Worm (Caenorhabditis elegans) whole organism, L2 larva: ENCODE results near the gene F58F6.6.
"Not testable (repeated sequence)": the region's sequence is repeated elsewhere in the genome, so short reads cannot be mapped to it uniquely, and the experiment has no call there.

Experiments
- C34F6.9 ChIP-seq: fragments of 150-350 bp; optimal IDR thresholded peaks from 2 replicates; lab custom pipeline; 2014; ENCODE audit warnings: missing biosample characterization, missing genetic modification characterization
- F13H6.1 ChIP-seq: sonication (generic microtip); optimal IDR thresholded peaks from 2 replicates; lab custom pipeline; 2016; ENCODE audit warnings: missing genetic modification characterization, missing compliant biosample characterization
- R02D3.7 ChIP-seq: fragments of 150-350 bp; optimal IDR thresholded peaks from 2 replicates; lab custom pipeline; 2014; ENCODE audit warnings: missing biosample characterization, missing genetic modification characterization
- Y55F3AM.14 ChIP-seq: fragments of 200-800 bp; sonication (Bioruptor generic); optimal IDR thresholded peaks from 2 replicates; lab custom pipeline; 2018; ENCODE audit warnings: mild to moderate bottlenecking, missing genetic modification characterization, missing compliant biosample characterization
- ZK546.5 ChIP-seq: sonication (generic microtip); optimal IDR thresholded peaks from 2 replicates; lab custom pipeline; 2017; ENCODE audit warnings: missing biosample characterization, missing genetic modification characterization
- alr-1 ChIP-seq: fragments of 150-350 bp; optimal IDR thresholded peaks from 2 replicates; lab custom pipeline; 2014; ENCODE audit warnings: missing biosample characterization, missing genetic modification characterization
- aly-2 ChIP-seq: fragments of 150-350 bp; optimal IDR thresholded peaks from 2 replicates; lab custom pipeline; 2014; ENCODE audit warnings: missing biosample characterization, missing genetic modification characterization
- blmp-1 ChIP-seq: sonication (generic microtip); optimal IDR thresholded peaks from 2 replicates; lab custom pipeline; 2017; ENCODE audit warnings: missing genetic modification characterization, mild to moderate bottlenecking, missing compliant biosample characterization, antibody characterized with exemption, moderate library complexity; ENCODE audit not compliant: insufficient read depth
- ceh-16 ChIP-seq: fragments of 150-350 bp; optimal IDR thresholded peaks from 2 replicates; lab custom pipeline; 2014; ENCODE audit warnings: missing biosample characterization, missing genetic modification characterization
- ceh-82 ChIP-seq: fragments of 150-350 bp; optimal IDR thresholded peaks from 2 replicates; lab custom pipeline; 2014; ENCODE audit warnings: missing biosample characterization, missing genetic modification characterization
- crh-2 ChIP-seq: sonication (generic microtip); optimal IDR thresholded peaks from 2 replicates; lab custom pipeline; 2017; ENCODE audit warnings: missing biosample characterization, missing genetic modification characterization
- dmd-4 ChIP-seq: sonication (generic microtip); optimal IDR thresholded peaks from 2 replicates; lab custom pipeline; 2017; ENCODE audit warnings: missing biosample characterization, missing genetic modification characterization
- egl-27 ChIP-seq: sonication (generic microtip); optimal IDR thresholded peaks from 3 replicates; lab custom pipeline; 2017; ENCODE audit warnings: missing biosample characterization, missing genetic modification reagents, missing genetic modification characterization
- elt-1 ChIP-seq: fragments of 150-350 bp; optimal IDR thresholded peaks from 2 replicates; lab custom pipeline; 2014; ENCODE audit warnings: missing biosample characterization, missing genetic modification characterization
- fos-1 ChIP-seq: fragments of 150-350 bp; optimal IDR thresholded peaks from 2 replicates; lab custom pipeline; 2014; ENCODE audit warnings: missing biosample characterization, missing genetic modification characterization
- gmeb-1 ChIP-seq: fragments of 150-350 bp; optimal IDR thresholded peaks from 2 replicates; lab custom pipeline; 2014; ENCODE audit warnings: missing biosample characterization, missing genetic modification characterization
- lin-11 ChIP-seq: fragments of 150-350 bp; sonication (generic microtip); optimal IDR thresholded peaks from 2 replicates; lab custom pipeline; 2014; ENCODE audit warnings: missing biosample characterization, missing genetic modification characterization, inconsistent platforms, mixed read lengths
- lin-13 ChIP-seq: fragments of 150-350 bp; optimal IDR thresholded peaks from 2 replicates; lab custom pipeline; 2014; ENCODE audit warnings: missing biosample characterization, missing genetic modification reagents, missing genetic modification characterization
- lin-39 ChIP-seq: fragments of 150-350 bp; optimal IDR thresholded peaks from 2 replicates; lab custom pipeline; 2014; ENCODE audit warnings: missing biosample characterization, missing genetic modification reagents, missing genetic modification characterization
- lsy-2 ChIP-seq, 2 experiments: fragments of 150-350 bp in 1 of 2; sonication (generic microtip) in 1 of 2; optimal IDR thresholded peaks; 2 replicates each; lab custom pipeline; 2014 to 2017; ENCODE audit warnings: missing biosample characterization in 2 of 2, missing genetic modification characterization in 2 of 2
- mbf-1 ChIP-seq: sonication (generic microtip); optimal IDR thresholded peaks from 2 replicates; lab custom pipeline; 2017; ENCODE audit warnings: missing biosample characterization, missing genetic modification characterization
- mdl-1 ChIP-seq, 2 experiments: fragments of 150-350 bp in 1 of 2; sonication (generic microtip) in 1 of 2; optimal IDR thresholded peaks; 2 replicates each; lab custom pipeline; 2017; ENCODE audit warnings: missing biosample characterization in 2 of 2, missing genetic modification characterization in 2 of 2
- nhr-10 ChIP-seq: sonication (generic microtip); optimal IDR thresholded peaks from 2 replicates; lab custom pipeline; 2017; ENCODE audit warnings: missing biosample characterization, missing genetic modification characterization
- nhr-11 ChIP-seq: fragments of 150-350 bp; optimal IDR thresholded peaks from 2 replicates; lab custom pipeline; 2014; ENCODE audit warnings: missing biosample characterization, missing genetic modification characterization
- nhr-12 ChIP-seq: fragments of 150-350 bp; optimal IDR thresholded peaks from 2 replicates; lab custom pipeline; 2014; ENCODE audit warnings: missing biosample characterization, missing genetic modification characterization
- nhr-129 ChIP-seq: fragments of 150-350 bp; optimal IDR thresholded peaks from 2 replicates; lab custom pipeline; 2014; ENCODE audit warnings: missing biosample characterization, missing genetic modification characterization
- nhr-21 ChIP-seq: fragments of 150-350 bp; optimal IDR thresholded peaks from 2 replicates; lab custom pipeline; 2014; ENCODE audit warnings: missing biosample characterization, missing genetic modification characterization
- nhr-23 ChIP-seq: fragments of 150-350 bp; optimal IDR thresholded peaks from 2 replicates; lab custom pipeline; 2014; ENCODE audit warnings: missing biosample characterization, missing genetic modification reagents, missing genetic modification characterization
- nhr-237 ChIP-seq: fragments of 150-350 bp; optimal IDR thresholded peaks from 2 replicates; lab custom pipeline; 2014; ENCODE audit warnings: missing biosample characterization, missing genetic modification characterization
- nhr-25 ChIP-seq: fragments of 150-350 bp; sonication (generic microtip); optimal IDR thresholded peaks from 3 replicates; lab custom pipeline; 2014; ENCODE audit warnings: missing biosample characterization, missing genetic modification characterization
- nhr-6 ChIP-seq: fragments of 150-350 bp; optimal IDR thresholded peaks from 2 replicates; lab custom pipeline; 2014; ENCODE audit warnings: missing biosample characterization, missing genetic modification characterization
- nhr-77 ChIP-seq: fragments of 150-350 bp; optimal IDR thresholded peaks from 2 replicates; lab custom pipeline; 2014; ENCODE audit warnings: missing biosample characterization, missing genetic modification characterization
- peb-1 ChIP-seq: fragments of 150-350 bp; optimal IDR thresholded peaks from 2 replicates; lab custom pipeline; 2014; ENCODE audit warnings: missing biosample characterization, missing genetic modification characterization
- sem-4 ChIP-seq: fragments of 150-350 bp; optimal IDR thresholded peaks from 2 replicates; lab custom pipeline; 2014; ENCODE audit warnings: missing biosample characterization, missing genetic modification reagents, missing genetic modification characterization
- skn-1 ChIP-seq: sonication (generic microtip); optimal IDR thresholded peaks from 2 replicates; lab custom pipeline; 2017; ENCODE audit warnings: missing biosample characterization, missing genetic modification characterization
- sma-3 ChIP-seq: sonication (generic microtip); optimal IDR thresholded peaks from 2 replicates; lab custom pipeline; 2016; ENCODE audit warnings: missing genetic modification reagents, missing genetic modification characterization, missing compliant biosample characterization
- snpc-4 ChIP-seq: fragments of 150-350 bp; optimal IDR thresholded peaks from 2 replicates; lab custom pipeline; 2014; ENCODE audit warnings: missing biosample characterization, missing genetic modification characterization
- unc-39 ChIP-seq: fragments of 150-350 bp; optimal IDR thresholded peaks from 2 replicates; lab custom pipeline; 2014; ENCODE audit warnings: missing biosample characterization, missing genetic modification characterization
- unc-55 ChIP-seq: fragments of 150-350 bp; sonication (generic microtip); optimal IDR thresholded peaks from 3 replicates; lab custom pipeline; 2014; ENCODE audit warnings: missing biosample characterization, missing genetic modification reagents, missing genetic modification characterization
- zag-1 ChIP-seq: fragments of 150-350 bp; optimal IDR thresholded peaks from 2 replicates; lab custom pipeline; 2014; ENCODE audit warnings: missing biosample characterization, missing genetic modification characterization
- ztf-1 ChIP-seq: fragments of 200-800 bp; sonication (Bioruptor generic); conservative IDR thresholded peaks from 2 replicates; pipeline ENCODE4 v1.3.6; 2022; ENCODE audit warnings: missing genetic modification characterization, missing compliant biosample characterization
- ztf-4 ChIP-seq: fragments of 150-350 bp; optimal IDR thresholded peaks from 2 replicates; lab custom pipeline; 2014; ENCODE audit warnings: missing biosample characterization, missing genetic modification characterization

The F58F6.6 gene

DNA sequence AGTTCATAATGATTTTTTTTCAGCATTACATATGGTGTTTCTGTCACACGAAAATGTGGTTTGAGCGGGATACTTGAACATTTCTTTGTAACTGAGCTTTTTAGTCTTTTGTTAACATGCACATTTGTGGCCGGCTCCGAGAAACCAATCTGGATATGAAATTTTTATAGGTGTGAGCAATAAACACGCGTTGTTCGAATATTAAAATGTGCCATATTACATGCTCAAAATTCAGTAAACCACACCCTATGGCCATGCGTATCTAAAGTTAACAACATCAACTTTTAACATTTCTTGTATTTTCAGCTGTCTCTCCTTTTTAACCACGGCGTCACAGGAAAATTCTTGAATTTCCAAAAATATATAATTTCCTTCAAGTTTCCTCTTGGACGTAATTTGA is at the start of gene F58F6.6:
Gene F58F6.6, plus strand, starts transcription at position 301 of the 400 bp plus-strand sequence.
- TF ChIP-seq peb-1, C34F6.9, nhr-237 (tag; lab: Kevin White, UChicago): not testable (repeated sequence)

DNA sequence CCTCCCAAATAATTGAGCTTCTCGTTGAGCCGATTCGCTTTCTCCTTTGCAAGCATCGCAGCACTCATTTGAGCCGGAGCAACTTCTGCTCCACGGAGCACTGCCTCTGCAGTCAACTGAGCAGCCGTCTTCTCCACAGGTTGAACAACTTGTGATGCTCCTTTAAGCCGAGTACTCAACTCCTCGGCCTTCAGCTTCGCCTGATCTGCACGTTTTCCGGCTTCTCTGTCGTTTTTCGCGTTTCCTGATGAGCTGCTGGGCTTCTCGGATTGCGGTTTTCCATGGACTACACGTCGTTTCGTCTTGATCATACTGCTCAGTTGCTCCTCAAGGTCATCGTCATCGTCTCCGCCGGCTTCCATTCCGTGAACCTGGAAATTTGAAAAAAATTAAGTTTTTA is 41.9 kb upstream of the F58F6.6 start:
- TF ChIP-seq ZK546.5 (tag; lab: Kevin White, UChicago) = no peak
- no peak for TF ChIP-seq nhr-11 (tag; lab: Kevin White, UChicago)
- no peak for TF ChIP-seq alr-1
- no peak for TF ChIP-seq blmp-1
- TF ChIP-seq ztf-1 = no peak
- no peak for TF ChIP-seq unc-55
- no peak for TF ChIP-seq nhr-77 (tag; lab: Kevin White, UChicago)
- no peak for TF ChIP-seq mbf-1 (tag; lab: Kevin White, UChicago)
- no peak for TF ChIP-seq R02D3.7
- TF ChIP-seq nhr-6 (tag; lab: Kevin White, UChicago) = no peak
- no peak for TF ChIP-seq elt-1 (tag; lab: Kevin White, UChicago)
- TF ChIP-seq nhr-23 = no peak
- TF ChIP-seq, all 48 proteins: peak for 0

- TF ChIP-seq R02D3.7 (no peak), lin-13 (peak; percentile 9), C34F6.9 (tag; lab: Kevin White, UChicago) (peak; percentile 17), unc-55 (peak; percentile 71), ZK546.5 (tag; lab: Kevin White, UChicago) (no peak), zag-1 (tag; lab: Kevin White, UChicago) (no peak), nhr-237 (tag; lab: Kevin White, UChicago) (no peak), dmd-4 (tag; lab: Kevin White, UChicago) (no peak), lsy-2 (tag; optimal IDR thresholded peaks at IDR 0.05; lab: Kevin White, UChicago) (peak; percentile 31 to 62), lin-11 (tag; lab: Kevin White, UChicago) (no peak), ceh-82 (no peak), aly-2 (no peak), gmeb-1 (tag; lab: Kevin White, UChicago) (peak; percentile 88), blmp-1 (no peak), nhr-10 (tag; lab: Kevin White, UChicago) (no peak), egl-27 (peak; percentile 0), ceh-16 (tag; lab: Kevin White, UChicago) (no peak), fos-1 (tag; lab: Kevin White, UChicago) (no peak), sma-3 (GFP tag; lab: Kevin White, UChicago) (peak; percentile 4), nhr-25 (tag; lab: Kevin White, UChicago) (peak; percentile 28), nhr-129 (tag; lab: Kevin White, UChicago) (peak; percentile 18)
Measured at ce11 chrIV:1309600-1310207, 31.2 kb upstream of the F58F6.6 start, which contains the start of the genes ddx-46 and F53H1.4. Gene ddx-46 (minus strand): TSS chrIV:1309650. Gene F53H1.4 (plus strand): TSS chrIV:1310166.

DNA sequence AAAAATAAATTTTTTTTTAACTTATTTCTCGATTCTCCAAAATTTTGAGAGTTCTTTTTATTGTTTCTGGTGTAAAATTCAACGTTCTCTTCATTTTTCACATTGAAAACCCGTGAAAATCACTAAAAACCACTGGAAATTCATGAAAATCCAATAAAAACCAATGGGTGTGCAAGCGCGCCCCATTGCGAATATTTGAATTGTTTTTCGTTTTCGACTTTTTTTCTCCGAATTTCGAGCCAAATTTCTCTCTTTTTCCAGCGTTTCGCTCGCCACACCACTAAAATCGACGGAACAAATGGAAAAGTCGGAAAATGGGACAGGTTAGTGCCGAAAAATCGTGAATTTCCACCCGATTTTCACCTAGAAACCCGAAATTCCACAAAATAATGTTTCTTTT is 30.6 kb upstream of the F58F6.6 start:
- TF ChIP-seq lsy-2 (tag; optimal IDR thresholded peaks at IDR 0.05; lab: Kevin White, UChicago) (peak in 1 of 2 experiments; percentile 14), lin-39 (no peak), ceh-82 (no peak), unc-39 (tag; lab: Kevin White, UChicago) (no peak), unc-55 (peak; percentile 32)

DNA sequence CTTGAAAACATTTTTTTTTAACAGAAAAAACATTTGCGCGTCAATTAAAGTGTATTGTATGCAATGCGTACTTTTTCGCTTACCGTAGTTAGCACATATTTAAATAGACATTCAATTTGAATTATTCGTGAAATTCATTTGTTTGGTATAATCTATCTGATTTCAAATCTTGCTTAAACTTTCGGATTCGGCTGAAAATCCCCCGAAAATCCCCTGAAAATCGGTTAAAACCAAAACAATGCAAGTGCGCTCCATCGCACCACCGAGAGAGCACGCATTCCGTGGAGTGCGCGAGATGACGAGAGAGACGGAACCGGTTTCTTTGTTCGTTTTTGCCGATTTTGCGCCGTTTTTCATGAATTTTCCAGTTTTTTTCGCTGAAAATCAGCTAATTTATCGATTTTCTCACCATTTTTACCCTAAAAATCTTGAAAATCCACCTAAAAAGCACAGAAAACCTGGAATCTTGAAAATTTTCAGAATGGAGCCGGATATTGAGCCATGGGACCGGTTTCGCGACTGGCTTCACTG is 12.1 kb upstream of the F58F6.6 start, which contains the start of gene F53H1.3:
Gene F53H1.3, plus strand, starts transcription at position 481 of the 531 bp plus-strand sequence.
- TF ChIP-seq snpc-4 (no peak), C34F6.9 (tag; lab: Kevin White, UChicago) (no peak), nhr-6 (tag; lab: Kevin White, UChicago) (no peak), nhr-129 (tag; lab: Kevin White, UChicago) (peak; percentile 10), lin-13 (peak; percentile 53), ZK546.5 (tag; lab: Kevin White, UChicago) (no peak), unc-55 (peak; percentile 49), fos-1 (tag; lab: Kevin White, UChicago) (no peak), lsy-2 (tag; optimal IDR thresholded peaks at IDR 0.05; lab: Kevin White, UChicago) (peak in 1 of 2 experiments; percentile 84), nhr-237 (tag; lab: Kevin White, UChicago) (no peak), sem-4 (tag; lab: Kevin White, UChicago) (no peak), nhr-12 (tag; lab: Kevin White, UChicago) (no peak), nhr-77 (tag; lab: Kevin White, UChicago) (no peak), peb-1 (tag; lab: Kevin White, UChicago) (no peak), mdl-1 (tag; optimal IDR thresholded peaks at IDR 0.05; lab: Kevin White, UChicago) (no peak), nhr-21 (no peak), nhr-25 (tag; lab: Kevin White, UChicago) (peak; percentile 31), F13H6.1 (peak; percentile 40), Y55F3AM.14 (GFP tag; lab: Kevin White, UChicago) (no peak), lin-39 (no peak), skn-1 (no peak), gmeb-1 (tag; lab: Kevin White, UChicago) (peak; percentile 63), crh-2 (tag; lab: Kevin White, UChicago) (no peak), aly-2 (no peak), ceh-16 (tag; lab: Kevin White, UChicago) (no peak), ceh-82 (no peak), ztf-4 (tag; lab: Kevin White, UChicago) (no peak), elt-1 (tag; lab: Kevin White, UChicago) (no peak)
- TF ChIP-seq, all 48 proteins: peak for 7
